Worm (Caenorhabditis elegans) whole organism, L1 larva: ENCODE results near the gene F43D2.6.

Experiments used
- C16A3.4 ChIP-seq: fragments of 150-350 bp; optimal IDR thresholded peaks from 2 replicates; lab custom pipeline; 2014; ENCODE audit warnings: missing biosample characterization, missing genetic modification characterization
- alr-1 ChIP-seq: fragments of 200-800 bp; sonication (Bioruptor generic); optimal IDR thresholded peaks from 2 replicates; lab custom pipeline; 2018; ENCODE audit warnings: borderline replicate concordance, mild to moderate bottlenecking, missing genetic modification characterization, missing compliant biosample characterization
- ama-1 ChIP-seq: fragments of 150-350 bp; optimal IDR thresholded peaks from 2 replicates; lab custom pipeline; 2014
- blmp-1 ChIP-seq: fragments of 150-350 bp; optimal IDR thresholded peaks from 2 replicates; lab custom pipeline; 2014; ENCODE audit warnings: missing biosample characterization, missing genetic modification characterization
- ceh-82 ChIP-seq, 3 experiments: fragments of 150-350 bp in 1 of 3; sonication (generic microtip) in 2 of 3; optimal IDR thresholded peaks; 2 replicates each; lab custom pipeline; 2014 to 2017; ENCODE audit warnings: missing biosample characterization in 3 of 3, missing genetic modification characterization in 3 of 3
- dpl-1 ChIP-seq, 3 experiments: fragments of 150-350 bp in 2 of 3; sonication (generic microtip) in 1 of 3; optimal IDR thresholded peaks; 2 replicates each; lab custom pipeline; 2014 to 2017; ENCODE audit warnings: missing biosample characterization in 3 of 3, missing genetic modification characterization in 3 of 3, missing genetic modification reagents in 3 of 3
- efl-1 ChIP-seq, 4 experiments: fragments of 150-350 bp; optimal IDR thresholded peaks in 3 of 4; peaks in 1 of 4; 1 replicate in 1 of 4; 2 replicates in 3 of 4; lab custom pipeline; 2014; ENCODE audit warnings: missing biosample characterization in 2 of 4, missing genetic modification characterization in 2 of 4, missing genetic modification reagents in 2 of 4
- efl-3 ChIP-seq: fragments of 200-800 bp; sonication (Bioruptor generic); optimal IDR thresholded peaks from 2 replicates; lab custom pipeline; 2018; ENCODE audit warnings: mild to moderate bottlenecking, missing genetic modification characterization, missing compliant biosample characterization
- elt-2 ChIP-seq: sonication (generic microtip); optimal IDR thresholded peaks from 2 replicates; lab custom pipeline; 2016; ENCODE audit warnings: missing genetic modification characterization, mild to moderate bottlenecking, inconsistent platforms, missing compliant biosample characterization, missing genetic modification reagents
- elt-3 ChIP-seq, 6 experiments: fragments of 150-350 bp in 1 of 6; sonication (generic microtip); optimal IDR thresholded peaks; 2 replicates each; lab custom pipeline; 2017 to 2018; ENCODE audit warnings: missing biosample characterization in 6 of 6, missing genetic modification characterization in 6 of 6, inconsistent platforms in 1 of 6
- hlh-4 ChIP-seq: sonication (generic microtip); optimal IDR thresholded peaks from 2 replicates; lab custom pipeline; 2016; ENCODE audit warnings: mild to moderate bottlenecking, missing genetic modification characterization, missing compliant biosample characterization
- hpl-2 ChIP-seq: fragments of 150-350 bp; optimal IDR thresholded peaks from 2 replicates; lab custom pipeline; 2014; ENCODE audit warnings: missing biosample characterization, missing genetic modification reagents, missing genetic modification characterization
- irx-1 ChIP-seq: sonication (generic microtip); optimal IDR thresholded peaks from 2 replicates; lab custom pipeline; 2016; ENCODE audit warnings: missing genetic modification characterization, missing compliant biosample characterization
- isw-1 ChIP-seq: fragments of 200-800 bp; sonication (Bioruptor generic); IDR thresholded peaks from 2 replicates; pipeline ENCODE4 v1.3.6; 2022; ENCODE audit warnings: missing genetic modification characterization, missing compliant biosample characterization
- lin-13 ChIP-seq: fragments of 150-350 bp; optimal IDR thresholded peaks from 2 replicates; lab custom pipeline; 2014; ENCODE audit warnings: missing biosample characterization, missing genetic modification reagents, missing genetic modification characterization
- lin-14 ChIP-seq: fragments of 200-800 bp; sonication (Bioruptor generic); optimal IDR thresholded peaks from 2 replicates; lab custom pipeline; 2018; ENCODE audit warnings: mild to moderate bottlenecking, missing genetic modification characterization, moderate library complexity, missing compliant biosample characterization
- lin-35 ChIP-seq, 2 experiments: fragments of 150-350 bp; optimal IDR thresholded peaks; 2 replicates each; lab custom pipeline; 2014; ENCODE audit warnings: missing biosample characterization in 2 of 2, missing genetic modification characterization in 2 of 2, missing genetic modification reagents in 2 of 2
- mdl-1 ChIP-seq, 2 experiments: fragments of 150-350 bp; optimal IDR thresholded peaks; 2 replicates each; lab custom pipeline; 2014 to 2017; ENCODE audit warnings: missing biosample characterization in 2 of 2, missing genetic modification characterization in 2 of 2, inconsistent platforms in 1 of 2
- mef-2 ChIP-seq: fragments of 150-350 bp; optimal IDR thresholded peaks from 2 replicates; lab custom pipeline; 2014; ENCODE audit warnings: missing biosample characterization, missing genetic modification characterization
- mep-1 ChIP-seq: fragments of 150-350 bp; optimal IDR thresholded peaks from 2 replicates; lab custom pipeline; 2014; ENCODE audit warnings: missing biosample characterization, missing genetic modification characterization
- nhr-47 ChIP-seq: sonication (generic microtip); optimal IDR thresholded peaks from 2 replicates; lab custom pipeline; 2016; ENCODE audit warnings: mild to moderate bottlenecking, missing genetic modification characterization, moderate library complexity, missing compliant biosample characterization
- nhr-76 ChIP-seq: sonication (generic microtip); optimal IDR thresholded peaks from 2 replicates; lab custom pipeline; 2017; ENCODE audit warnings: missing biosample characterization, missing genetic modification characterization
- nhr-85 ChIP-seq: sonication (generic microtip); peaks from one replicate; lab custom pipeline; 2016; ENCODE audit warnings: missing genetic modification characterization, inconsistent platforms, missing compliant biosample characterization
- nhr-90 ChIP-seq: sonication (generic microtip); optimal IDR thresholded peaks from 2 replicates; lab custom pipeline; 2016; ENCODE audit warnings: mild to moderate bottlenecking, missing genetic modification characterization, missing compliant biosample characterization; ENCODE audit not compliant: poor library complexity
- tbx-2 ChIP-seq: sonication (generic microtip); optimal IDR thresholded peaks from 2 replicates; lab custom pipeline; 2016; ENCODE audit warnings: missing genetic modification characterization, missing compliant biosample characterization
- tlp-1 ChIP-seq: fragments of 150-350 bp; optimal IDR thresholded peaks from 2 replicates; lab custom pipeline; 2014; ENCODE audit warnings: missing biosample characterization, missing genetic modification characterization
- unc-98 ChIP-seq: fragments of 200-800 bp; sonication (Bioruptor generic); IDR thresholded peaks from 2 replicates; pipeline ENCODE4 v1.3.6; 2022; ENCODE audit warnings: missing genetic modification characterization, missing compliant biosample characterization
- zip-4 ChIP-seq: fragments of 200-800 bp; sonication (Bioruptor generic); optimal IDR thresholded peaks from 2 replicates; lab custom pipeline; 2018; ENCODE audit warnings: mild to moderate bottlenecking, missing genetic modification characterization, moderate library complexity, missing compliant biosample characterization
- ztf-4 ChIP-seq: fragments of 150-350 bp; optimal IDR thresholded peaks from 2 replicates; lab custom pipeline; 2014; ENCODE audit warnings: missing biosample characterization, missing genetic modification characterization

The F43D2.6 gene

ce11 chrV:14635119-14635518, at the start of gene F43D2.6:
Gene F43D2.6 (minus strand): TSS chrV:14635180.
- no peak for TF ChIP-seq elt-3 (tag; optimal IDR thresholded peaks at IDR 0.05; lab: Kevin White, UChicago)
- no peak for TF ChIP-seq efl-1 (optimal IDR thresholded peaks at IDR 0.05; lab: Kevin White, UChicago)
- peak in 1 of 2 experiments; percentile 65 for TF ChIP-seq efl-1 (GFP tag; optimal IDR thresholded peaks at IDR 0.05 in 1 of 2; lab: Kevin White, UChicago)

ce11 chrV:14683926-14684325, 48.9 kb upstream of the F43D2.6 start:
- TF ChIP-seq hpl-2 (GFP tag; lab: Kevin White, UChicago) (no peak), efl-1 (optimal IDR thresholded peaks at IDR 0.05; lab: Kevin White, UChicago) (no peak), efl-1 (GFP tag; optimal IDR thresholded peaks at IDR 0.05 in 1 of 2; lab: Kevin White, UChicago) (peak in 1 of 2 experiments; percentile 90)

ce11 chrV:14683291-14683690, 48.3 kb upstream of the F43D2.6 start:
- TF ChIP-seq efl-3 (no peak), efl-1 (optimal IDR thresholded peaks at IDR 0.05; lab: Kevin White, UChicago) (no peak), efl-1 (GFP tag; optimal IDR thresholded peaks at IDR 0.05 in 1 of 2; lab: Kevin White, UChicago) (peak in 1 of 2 experiments; percentile 81), irx-1 (tag; lab: Kevin White, UChicago) (no peak), lin-35 (GFP tag; optimal IDR thresholded peaks at IDR 0.05; lab: Kevin White, UChicago) (no peak), ama-1 (peak; percentile 22)

ce11 chrV:14682870-14683269, 47.9 kb upstream of the F43D2.6 start:
- TF ChIP-seq nhr-85 (tag; lab: Kevin White, UChicago) (peak; percentile 71), lin-13 (no peak), blmp-1 (tag; lab: Kevin White, UChicago) (peak; percentile 58)

- TF ChIP-seq mef-2 (tag; lab: Kevin White, UChicago) (no peak), lin-35 (GFP tag; optimal IDR thresholded peaks at IDR 0.05; lab: Kevin White, UChicago) (no peak), nhr-76 (no peak)
Measured at ce11 chrV:14680014-14680413, 45.0 kb upstream of the F43D2.6 start, which contains the start of gene C47E8.3. Gene C47E8.3 (plus strand): TSS chrV:14680314.

ce11 chrV:14678298-14678697, 43.3 kb upstream of the F43D2.6 start:
- TF ChIP-seq nhr-76 = no peak
- TF ChIP-seq tlp-1 = no peak
- TF ChIP-seq alr-1 (tag; lab: Kevin White, UChicago) = no peak
- TF ChIP-seq ceh-82 (tag; optimal IDR thresholded peaks at IDR 0.05; lab: Kevin White, UChicago) = no peak
- TF ChIP-seq, all 84 proteins: peak for 0

ce11 chrV:14665728-14666127, 30.7 kb upstream of the F43D2.6 start, which contains the start of gene C47E8.1:
Gene C47E8.1 (plus strand): TSS chrV:14666028.
- TF ChIP-seq nhr-76 (no peak), mdl-1 (tag; optimal IDR thresholded peaks at IDR 0.05; lab: Kevin White, UChicago) (no peak), ztf-4 (tag; lab: Kevin White, UChicago) (no peak), zip-4 (no peak), ceh-82 (tag; optimal IDR thresholded peaks at IDR 0.05; lab: Kevin White, UChicago) (no peak), nhr-47 (tag; lab: Kevin White, UChicago) (no peak), nhr-90 (tag; lab: Kevin White, UChicago) (no peak), mep-1 (no peak), nhr-85 (tag; lab: Kevin White, UChicago) (no peak), tbx-2 (tag; lab: Kevin White, UChicago) (no peak), hlh-4 (tag; lab: Kevin White, UChicago) (no peak), tlp-1 (no peak), elt-2 (tag; lab: Kevin White, UChicago) (no peak), lin-35 (GFP tag; optimal IDR thresholded peaks at IDR 0.05; lab: Kevin White, UChicago) (no peak), lin-14 (GFP tag; lab: Kevin White, UChicago) (no peak), dpl-1 (GFP tag; optimal IDR thresholded peaks at IDR 0.05; lab: Kevin White, UChicago) (no peak), unc-98 (GFP tag; lab: Robert Waterston, UW) (no peak), isw-1 (GFP tag; lab: Robert Waterston, UW) (no peak), ama-1 (no peak), C16A3.4 (tag; lab: Kevin White, UChicago) (no peak)
- TF ChIP-seq, all 84 proteins: peak for 0
